Fruit fly (Drosophila melanogaster): Measurements from ENCODE around the gene Dscam3.
"Not testable (repeated sequence)": the region's sequence is repeated elsewhere in the genome, so short reads cannot be mapped to it uniquely, and the experiment has no call there.

Dscam3 gene

DNA sequence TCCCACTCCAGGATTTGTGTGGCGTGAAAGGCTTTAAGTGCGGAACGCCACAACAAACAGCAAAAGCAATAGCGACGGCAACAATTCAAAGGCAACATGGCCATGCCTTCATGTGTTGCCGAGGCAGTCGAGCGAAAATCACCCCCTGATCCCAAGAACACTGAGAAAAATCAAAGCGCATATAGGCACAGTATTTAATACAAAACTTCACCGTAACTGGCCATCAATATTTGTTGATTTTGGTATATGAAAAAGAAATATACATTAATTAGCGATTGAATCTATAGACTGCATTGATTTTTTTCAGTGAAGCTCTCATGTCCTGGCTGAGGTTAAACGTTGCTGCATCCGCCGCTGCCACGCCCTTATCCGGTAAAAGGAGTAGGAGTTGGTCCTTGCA lies 4.4 kb downstream of the Dscam3 start:
- no peak for TF ChIP-seq CG17801 (GFP tag; optimal IDR thresholded peaks at IDR 0.05; ENCODE audit: partially characterized antibody)

DNA sequence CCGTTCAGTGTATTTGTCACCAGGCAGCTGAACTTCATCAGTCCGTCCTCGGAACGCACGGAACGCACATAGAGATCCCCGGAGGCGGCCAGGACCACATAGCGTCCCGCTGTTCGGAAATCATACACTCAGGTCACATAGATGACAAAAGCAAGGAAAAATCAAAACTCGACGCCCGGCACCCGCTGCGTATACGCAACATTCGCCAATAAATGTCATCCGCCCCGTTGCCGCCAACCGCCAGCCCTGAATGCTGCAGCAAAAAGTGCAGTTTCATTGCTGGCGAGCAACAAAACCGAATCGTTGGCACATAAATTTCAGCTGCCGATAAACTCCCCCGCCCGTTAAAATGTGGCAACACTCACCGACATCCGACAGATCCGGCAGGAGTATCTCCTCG lies 13.4 kb downstream of the Dscam3 start:
- no peak for TF ChIP-seq CG17801 (GFP tag; optimal IDR thresholded peaks at IDR 0.05; ENCODE audit: partially characterized antibody)

DNA sequence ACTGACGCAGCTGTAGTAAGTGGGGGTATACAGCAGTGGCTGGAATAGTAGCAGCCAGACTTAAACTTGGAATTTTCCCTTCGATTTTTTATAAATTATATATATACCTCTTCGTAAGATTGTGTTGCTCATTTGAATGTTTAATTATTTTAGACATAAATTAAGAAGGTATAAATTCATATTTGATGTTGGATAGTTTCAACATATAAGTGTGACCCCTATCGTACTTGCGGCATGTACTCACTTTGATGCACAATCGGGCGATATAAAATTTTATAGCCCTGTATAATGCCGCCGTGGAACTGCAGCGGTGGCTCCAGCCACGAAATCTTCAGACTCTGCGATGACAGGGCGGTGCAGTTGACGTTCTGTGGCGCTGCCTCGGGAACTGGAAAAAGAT lies 24.2 kb downstream of the Dscam3 start:
- TF ChIP-seq CG17801 (GFP tag; optimal IDR thresholded peaks at IDR 0.05; ENCODE audit: partially characterized antibody), result no peak

DNA sequence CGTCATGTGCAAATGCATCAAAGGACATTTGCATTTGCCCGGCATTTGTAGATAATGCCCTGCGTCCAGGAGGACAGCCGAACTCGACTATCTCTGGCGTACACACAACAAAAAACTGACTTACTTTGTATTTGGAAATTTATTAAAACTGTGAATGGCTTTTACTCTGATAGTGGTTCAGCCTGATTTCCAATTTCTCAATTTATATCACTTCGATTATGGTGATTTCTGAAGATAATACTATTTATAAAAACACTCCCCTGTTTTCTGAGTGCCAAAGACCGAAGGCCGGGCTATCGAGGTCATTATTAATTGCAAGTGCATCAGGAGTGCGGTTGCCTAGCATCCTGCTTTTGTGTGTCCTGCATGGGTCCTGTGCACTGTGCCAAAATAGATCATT lies 34.5 kb downstream of the Dscam3 start:
- TF ChIP-seq CG17801 (GFP tag; optimal IDR thresholded peaks at IDR 0.05; ENCODE audit: partially characterized antibody), result no peak

DNA sequence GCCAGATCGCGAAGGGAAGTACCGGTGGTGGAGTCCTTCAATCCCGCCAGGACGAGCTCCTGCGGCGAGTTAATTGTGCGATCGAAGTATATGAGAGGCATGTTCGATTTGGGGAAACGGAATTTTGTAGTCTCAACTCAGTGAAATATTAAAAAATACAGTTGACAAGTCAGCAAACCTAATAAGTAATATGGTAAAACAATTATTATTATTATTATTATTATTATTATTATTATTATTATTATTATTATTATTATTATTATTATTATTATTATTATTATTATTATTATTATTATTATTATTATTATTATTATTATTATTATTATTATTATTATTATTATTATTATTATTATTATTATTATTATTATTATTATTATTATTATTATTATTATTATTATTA lies 48.8 kb downstream of the Dscam3 start, which contains the start of gene CG14330:
Gene CG14330 (minus strand): TSS at position 101 of the 400 bp plus-strand sequence.
- not testable (repeated sequence) for TF ChIP-seq CG17801 (GFP tag; optimal IDR thresholded peaks at IDR 0.05; ENCODE audit: partially characterized antibody)

DNA sequence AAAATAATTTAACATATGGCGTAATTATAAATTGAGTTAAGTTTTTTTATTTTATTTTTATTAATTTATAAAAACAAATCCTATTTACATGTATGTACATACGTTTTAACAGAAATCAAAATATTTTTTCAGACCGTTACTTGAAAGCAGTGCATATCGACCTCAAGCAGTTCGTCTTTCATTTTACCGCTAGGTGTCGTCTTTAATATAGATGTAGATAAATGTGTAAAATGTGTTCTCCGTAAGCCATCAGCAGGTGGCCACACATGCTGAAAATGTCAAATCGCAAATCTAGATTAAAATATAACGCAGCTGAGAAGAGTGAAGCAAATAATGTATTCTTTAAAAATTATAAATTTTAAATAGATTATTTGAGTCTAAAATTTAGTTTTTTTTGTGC lies 56.1 kb downstream of the Dscam3 start:
- no peak for TF ChIP-seq CG17801 (GFP tag; optimal IDR thresholded peaks at IDR 0.05; ENCODE audit: partially characterized antibody)

DNA sequence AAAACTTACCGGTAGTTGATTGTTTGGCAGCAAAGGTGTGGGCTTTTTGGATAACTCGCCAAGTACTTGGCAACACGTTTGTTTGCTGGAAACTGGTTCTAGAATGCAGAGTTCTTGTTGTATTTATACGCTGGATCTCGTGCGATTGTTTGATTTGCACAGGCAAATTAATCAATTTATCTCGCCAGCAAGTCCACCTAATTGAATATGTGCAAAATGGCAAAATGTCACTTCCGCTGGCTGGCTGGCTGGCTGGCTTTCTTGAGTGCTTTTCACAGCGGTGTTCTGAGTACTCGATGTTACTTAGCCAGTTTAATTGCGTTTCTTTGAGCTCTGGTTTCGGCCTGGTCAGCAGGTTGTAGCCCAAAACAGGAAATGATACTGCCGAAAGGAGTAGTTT lies 56.7 kb downstream of the Dscam3 start, which contains the start of gene Eh:
Gene Eh (minus strand): TSS at position 101 of the 400 bp plus-strand sequence.
- no peak for TF ChIP-seq CG17801 (GFP tag; optimal IDR thresholded peaks at IDR 0.05; ENCODE audit: partially characterized antibody)

DNA sequence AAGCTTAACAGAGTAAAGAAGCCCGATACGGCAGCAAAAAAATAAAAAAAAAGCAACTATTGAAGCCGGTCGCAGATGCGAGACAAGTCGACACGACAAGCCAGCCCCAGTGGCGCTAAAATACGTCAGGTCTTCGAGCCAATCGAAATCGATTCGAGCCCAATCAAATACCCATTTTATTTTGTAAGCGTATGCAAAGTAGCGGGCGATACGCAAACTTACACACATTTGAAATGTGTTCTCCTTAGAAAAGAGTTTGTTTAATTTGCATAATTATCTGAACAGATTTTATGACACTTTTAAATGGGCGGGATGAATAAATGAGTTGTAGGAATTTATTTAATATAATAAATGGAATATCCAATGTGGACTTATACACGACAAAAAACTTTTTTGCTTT lies 57.9 kb downstream of the Dscam3 start:
- TF ChIP-seq CG17801 (GFP tag; optimal IDR thresholded peaks at IDR 0.05; ENCODE audit: partially characterized antibody), result no peak

DNA sequence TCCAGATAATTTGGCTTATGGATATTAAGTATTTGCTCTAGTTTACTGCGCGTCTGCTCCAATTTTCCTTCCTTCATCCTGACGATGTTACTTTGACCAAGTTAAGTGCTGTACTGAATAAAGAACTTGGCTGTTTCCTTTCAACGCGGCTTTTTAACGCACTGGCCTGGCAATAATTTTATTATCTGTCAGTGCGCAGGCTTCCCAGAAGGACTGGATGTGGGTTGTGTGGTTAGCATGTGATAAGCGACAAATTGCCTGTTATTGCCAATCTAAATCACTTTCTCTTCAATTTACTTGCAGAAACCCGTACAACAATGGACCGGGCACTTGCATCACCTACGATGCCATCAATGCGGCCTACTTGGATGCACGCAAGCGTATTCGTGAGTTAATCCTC lies 64.8 kb downstream of the Dscam3 start, which contains the start of gene CG14331:
Gene CG14331 (minus strand): TSS at position 101 of the 400 bp plus-strand sequence.
- TF ChIP-seq CG17801 (GFP tag; optimal IDR thresholded peaks at IDR 0.05; ENCODE audit: partially characterized antibody), result no peak

DNA sequence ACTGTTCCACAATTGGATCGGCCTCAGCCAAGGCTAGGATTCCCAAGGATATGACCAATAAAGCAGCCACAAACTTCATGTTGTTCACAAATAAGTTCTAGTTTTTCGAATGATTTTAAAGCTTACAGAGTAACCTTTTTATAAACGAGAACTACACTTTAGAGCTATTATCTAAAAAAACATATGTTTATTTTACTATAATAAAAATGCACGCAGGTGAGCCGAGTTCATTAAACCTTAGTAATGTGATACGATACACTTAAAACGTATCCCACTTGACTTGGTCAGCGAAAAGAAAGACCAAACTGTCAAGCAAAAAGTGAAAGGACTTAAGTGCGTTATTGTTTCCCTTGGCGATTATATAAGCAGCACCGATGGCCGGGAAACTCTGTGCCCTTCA lies 71.1 kb downstream of the Dscam3 start, which contains the start of gene CG44090:
Gene CG44090 (minus strand): TSS at position 101 of the 400 bp plus-strand sequence.
- TF ChIP-seq CG17801 (GFP tag; optimal IDR thresholded peaks at IDR 0.05; ENCODE audit: partially characterized antibody), result no peak

DNA sequence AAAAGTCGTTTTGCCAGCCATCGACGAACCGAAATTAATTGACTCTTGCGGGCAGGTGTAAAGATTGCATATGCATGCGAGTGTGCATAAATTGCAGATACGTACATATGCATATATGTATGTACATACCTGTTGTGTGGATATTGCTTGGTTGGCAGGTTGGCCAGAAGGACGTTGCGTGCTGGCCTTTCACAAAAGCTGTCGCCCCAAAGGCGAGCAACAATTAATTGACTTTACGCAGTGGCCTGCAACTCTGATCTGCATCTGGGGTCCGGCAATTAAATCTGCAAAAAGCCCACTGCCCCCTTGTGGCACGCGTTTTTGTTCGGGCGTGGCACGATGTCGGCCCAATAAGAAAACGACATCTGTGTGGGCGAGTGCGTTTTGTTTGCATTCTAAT lies 72.3 kb downstream of the Dscam3 start:
- no peak for TF ChIP-seq CG17801 (GFP tag; optimal IDR thresholded peaks at IDR 0.05; ENCODE audit: partially characterized antibody)

DNA sequence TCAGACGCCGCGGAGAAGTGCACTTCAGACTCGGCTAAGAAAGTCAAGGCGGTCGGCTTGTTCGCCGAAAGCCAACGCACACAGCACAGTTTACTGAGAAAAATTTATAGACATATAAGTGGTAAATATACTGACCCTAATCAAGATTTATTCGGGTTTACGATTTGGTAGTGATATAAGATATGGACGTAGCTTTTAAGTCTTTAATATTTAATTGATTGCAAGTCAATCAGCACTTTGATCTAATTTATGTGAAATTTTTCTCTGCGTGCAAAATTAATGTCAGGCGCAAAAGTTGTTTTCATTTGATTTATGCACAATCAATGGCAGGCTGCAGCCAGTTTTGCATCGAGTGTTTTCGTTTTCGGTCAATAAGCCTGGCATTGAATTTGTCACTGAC lies 75.0 kb downstream of the Dscam3 start:
- TF ChIP-seq CG17801 (GFP tag; optimal IDR thresholded peaks at IDR 0.05; ENCODE audit: partially characterized antibody), result no peak

DNA sequence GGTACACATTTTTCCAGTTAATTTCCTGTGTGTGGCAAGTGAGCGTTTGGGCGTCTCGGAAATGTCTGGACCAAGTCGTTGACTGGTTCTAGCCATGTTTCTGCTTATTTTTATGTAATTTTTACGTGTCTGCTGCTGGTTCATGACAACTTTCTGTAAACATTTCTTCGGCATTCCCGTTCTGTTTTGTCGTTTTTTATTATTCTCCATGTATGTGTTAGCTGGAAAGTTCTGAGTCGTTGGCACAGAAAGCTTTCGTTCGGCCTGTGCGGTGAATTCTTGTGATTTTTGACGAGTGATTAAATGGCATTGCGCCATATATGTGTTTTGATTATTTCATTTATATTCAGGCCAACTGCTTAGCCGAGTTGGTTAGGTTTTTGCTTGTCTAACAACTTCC lies 79.2 kb downstream of the Dscam3 start:
- no peak for TF ChIP-seq CG17801 (GFP tag; optimal IDR thresholded peaks at IDR 0.05; ENCODE audit: partially characterized antibody)

DNA sequence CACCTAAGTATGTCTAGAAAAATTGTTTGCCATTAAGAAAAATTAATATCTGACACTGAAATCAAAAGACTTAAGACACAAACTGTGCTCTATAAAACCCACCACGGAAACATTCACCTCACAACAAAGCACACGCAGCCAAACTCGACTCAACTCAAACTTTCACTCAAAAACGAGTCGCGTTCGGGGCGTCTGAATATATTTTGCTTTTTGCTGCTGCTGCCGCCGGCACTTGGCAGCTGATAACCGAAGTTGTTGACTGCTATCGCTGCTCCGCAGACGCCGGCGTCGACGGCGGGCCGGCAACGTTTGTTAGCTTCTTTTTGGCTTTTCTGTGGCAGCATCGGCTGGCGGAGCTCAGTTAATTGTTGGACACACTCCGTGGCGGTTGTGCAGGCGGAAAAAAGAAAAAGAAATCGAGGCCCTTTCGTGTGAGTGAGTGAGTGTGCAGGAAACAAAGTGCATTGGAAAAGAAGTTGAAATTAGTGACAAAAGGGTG lies 80.0 kb downstream of the Dscam3 start, which contains the start of gene cysu:
Gene cysu (plus strand): TSS at position 352 of the 499 bp plus-strand sequence.
- TF ChIP-seq CG17801 (GFP tag; optimal IDR thresholded peaks at IDR 0.05; ENCODE audit: partially characterized antibody), result no peak
